Fruit fly (Drosophila melanogaster) whole organism, embryonic: ENCODE results near the gene Vps39.

Experiments used
- Atf6 ChIP-seq: fragments of 200-800 bp; sonication (Bioruptor generic); IDR thresholded peaks from 2 replicates; pipeline ENCODE4 v1.3.6; 2022; ENCODE audit warnings: missing biosample characterization, missing genetic modification characterization
- CG11723 ChIP-seq: fragments of 200-800 bp; sonication (Bioruptor generic); optimal IDR thresholded peaks from 2 replicates; lab custom pipeline; 2017; ENCODE audit warnings: missing biosample characterization, mild to moderate bottlenecking, missing genetic modification characterization
- CG12299 ChIP-seq: fragments of 200-800 bp; sonication (Bioruptor generic); optimal IDR thresholded peaks from 2 replicates; lab custom pipeline; 2018; ENCODE audit warnings: missing biosample characterization, mild to moderate bottlenecking, missing genetic modification characterization
- CG12744 ChIP-seq: fragments of 200-800 bp; sonication (Bioruptor generic); optimal IDR thresholded peaks from 2 replicates; lab custom pipeline; 2016; ENCODE audit warnings: missing biosample characterization, missing genetic modification characterization
- CG13424 ChIP-seq: fragments of 200-800 bp; sonication (Bioruptor generic); optimal IDR thresholded peaks from 2 replicates; lab custom pipeline; 2019; ENCODE audit warnings: missing biosample characterization, mild to moderate bottlenecking, missing genetic modification characterization, moderate library complexity
- CG15514 ChIP-seq: fragments of 200-800 bp; sonication (Bioruptor generic); optimal IDR thresholded peaks from 3 replicates; lab custom pipeline; 2017; ENCODE audit warnings: missing biosample characterization, missing genetic modification characterization, mild to moderate bottlenecking, moderate library complexity, missing genetic modification reagents
- CG1603 ChIP-seq: fragments of 200-800 bp; sonication (Bioruptor generic); optimal IDR thresholded peaks from 2 replicates; lab custom pipeline; 2019; ENCODE audit warnings: missing biosample characterization, mild to moderate bottlenecking, missing genetic modification characterization, moderate library complexity
- CG17385 ChIP-seq: fragments of 200-800 bp; sonication (Bioruptor generic); optimal IDR thresholded peaks from 3 replicates; lab custom pipeline; 2018; ENCODE audit warnings: missing biosample characterization, mild to moderate bottlenecking, missing genetic modification characterization
- CG17802 ChIP-seq: fragments of 200-800 bp; sonication (Bioruptor generic); optimal IDR thresholded peaks from 2 replicates; lab custom pipeline; 2018; ENCODE audit warnings: missing biosample characterization, mild to moderate bottlenecking, missing genetic modification characterization, moderate library complexity
- CG1792 ChIP-seq: fragments of 200-800 bp; sonication (Bioruptor generic); optimal IDR thresholded peaks from 2 replicates; lab custom pipeline; 2016; ENCODE audit warnings: missing biosample characterization, missing genetic modification characterization
- CG1832 ChIP-seq: fragments of 200-800 bp; sonication (Bioruptor generic); optimal IDR thresholded peaks from 2 replicates; lab custom pipeline; 2017; ENCODE audit warnings: missing biosample characterization, mild to moderate bottlenecking, missing genetic modification characterization, inconsistent platforms
- CG2129 ChIP-seq: fragments of 200-800 bp; sonication (Bioruptor generic); IDR thresholded peaks from 2 replicates; pipeline ENCODE4 v1.3.6; 2022; ENCODE audit warnings: missing biosample characterization, missing genetic modification characterization; ENCODE audit not compliant: partially characterized antibody
- CG2875 ChIP-seq: fragments of 200-800 bp; sonication (Bioruptor generic); optimal IDR thresholded peaks from 2 replicates; lab custom pipeline; 2017; ENCODE audit warnings: missing biosample characterization, mild to moderate bottlenecking, missing genetic modification characterization, missing genetic modification reagents
- CG30020 ChIP-seq: fragments of 200-800 bp; optimal IDR thresholded peaks from 2 replicates; lab custom pipeline; 2019; ENCODE audit warnings: missing biosample characterization, mild to moderate bottlenecking, missing genetic modification characterization, moderate library complexity
- CG30431 ChIP-seq: fragments of 200-800 bp; sonication (Bioruptor generic); optimal IDR thresholded peaks from 2 replicates; lab custom pipeline; 2017; ENCODE audit warnings: missing biosample characterization, missing genetic modification characterization
- CG31224 ChIP-seq: fragments of 200-800 bp; sonication (Bioruptor generic); IDR thresholded peaks from 2 replicates; pipeline ENCODE4 v1.3.6; 2022; ENCODE audit warnings: missing biosample characterization, missing genetic modification characterization
- CG31441 ChIP-seq: fragments of 200-800 bp; sonication (Bioruptor generic); IDR thresholded peaks from 2 replicates; pipeline ENCODE4 v1.3.6; 2022; ENCODE audit warnings: missing biosample characterization, missing genetic modification characterization
- CG33213 ChIP-seq: fragments of 200-800 bp; sonication (Bioruptor generic); optimal IDR thresholded peaks from 3 replicates; lab custom pipeline; 2016; ENCODE audit warnings: missing biosample characterization, missing genetic modification characterization
- CG4730 ChIP-seq: fragments of 200-800 bp; sonication (Bioruptor generic); IDR thresholded peaks from 2 replicates; pipeline ENCODE4 v1.3.6; 2022; ENCODE audit warnings: missing biosample characterization, missing genetic modification characterization
- CG6854 ChIP-seq: fragments of 200-800 bp; sonication (Bioruptor generic); optimal IDR thresholded peaks from 3 replicates; lab custom pipeline; 2017; ENCODE audit warnings: missing biosample characterization, mild to moderate bottlenecking, missing genetic modification characterization
- CG7839 ChIP-seq: fragments of 200-800 bp; sonication (Bioruptor generic); optimal IDR thresholded peaks from 3 replicates; lab custom pipeline; 2018; ENCODE audit warnings: missing biosample characterization, mild to moderate bottlenecking, missing genetic modification characterization, moderate library complexity
- Dbx ChIP-seq: fragments of 200-800 bp; sonication (Bioruptor generic); IDR thresholded peaks from 3 replicates; pipeline ENCODE4 v1.3.6; 2022; ENCODE audit warnings: missing biosample characterization, missing genetic modification characterization
- Dip3 ChIP-seq: fragments of 200-800 bp; sonication (Bioruptor generic); optimal IDR thresholded peaks from 3 replicates; lab custom pipeline; 2016; ENCODE audit warnings: missing biosample characterization, missing genetic modification characterization
- Drgx ChIP-seq: fragments of 200-800 bp; sonication (Bioruptor generic); IDR thresholded peaks from 2 replicates; pipeline ENCODE4 v1.3.6; 2022; ENCODE audit warnings: missing biosample characterization, missing genetic modification characterization
- Hand ChIP-seq: fragments of 200-800 bp; sonication (Bioruptor generic); optimal IDR thresholded peaks from 2 replicates; lab custom pipeline; 2017; ENCODE audit warnings: mild to moderate bottlenecking, missing biosample characterization, missing genetic modification reagents, missing genetic modification characterization
- Hey ChIP-seq: fragments of 200-800 bp; sonication (Bioruptor generic); optimal IDR thresholded peaks from 3 replicates; lab custom pipeline; 2018; ENCODE audit warnings: missing biosample characterization, mild to moderate bottlenecking, missing genetic modification characterization
- HmgD ChIP-seq: fragments of 200-800 bp; sonication (Bioruptor generic); optimal IDR thresholded peaks from 3 replicates; lab custom pipeline; 2016; ENCODE audit warnings: missing biosample characterization, missing genetic modification characterization
- Hmr ChIP-seq: fragments of 200-800 bp; sonication (Bioruptor generic); optimal IDR thresholded peaks from 3 replicates; lab custom pipeline; 2017; ENCODE audit warnings: mild to moderate bottlenecking, missing biosample characterization, missing genetic modification reagents, missing genetic modification characterization
- Lim3 ChIP-seq: fragments of 200-800 bp; sonication (Bioruptor generic); IDR thresholded peaks from 2 replicates; pipeline ENCODE4 v1.3.6; 2022; ENCODE audit warnings: missing biosample characterization, missing genetic modification characterization
- Mes4 ChIP-seq: fragments of 200-800 bp; sonication (Bioruptor generic); optimal IDR thresholded peaks from 2 replicates; lab custom pipeline; 2016; ENCODE audit warnings: missing biosample characterization, missing genetic modification characterization
- NFAT ChIP-seq: fragments of 200-800 bp; sonication (Bioruptor generic); IDR thresholded peaks from 2 replicates; pipeline ENCODE4 v1.3.6; 2022; ENCODE audit warnings: missing biosample characterization, missing genetic modification characterization
- Ravus ChIP-seq: fragments of 200-800 bp; sonication (Bioruptor generic); IDR thresholded peaks from 2 replicates; pipeline ENCODE4 v1.3.6; 2022; ENCODE audit warnings: missing biosample characterization, missing genetic modification characterization
- Usf ChIP-seq: fragments of 200-800 bp; sonication (Bioruptor generic); optimal IDR thresholded peaks from 2 replicates; lab custom pipeline; 2017; ENCODE audit warnings: missing genotype, missing biosample characterization, missing genetic modification characterization
- Xbp1 ChIP-seq: fragments of 200-800 bp; sonication (Bioruptor generic); optimal IDR thresholded peaks from 3 replicates; lab custom pipeline; 2016; ENCODE audit warnings: missing biosample characterization, mild to moderate bottlenecking, missing genetic modification characterization
- amos ChIP-seq: fragments of 200-800 bp; sonication (Bioruptor generic); IDR thresholded peaks from 2 replicates; pipeline ENCODE4 v1.3.6; 2022; ENCODE audit warnings: missing biosample characterization, missing genetic modification characterization; ENCODE audit not compliant: partially characterized antibody
- bab2 ChIP-seq: fragments of 200-800 bp; sonication (Bioruptor generic); optimal IDR thresholded peaks from 2 replicates; lab custom pipeline; 2016; ENCODE audit warnings: missing biosample characterization, missing genetic modification characterization
- bcd ChIP-seq: fragments of 200-800 bp; sonication (Bioruptor generic); optimal IDR thresholded peaks from 2 replicates; lab custom pipeline; 2017; ENCODE audit warnings: missing biosample characterization, mild to moderate bottlenecking, missing genetic modification characterization
- cg ChIP-seq: fragments of 200-800 bp; sonication (Bioruptor generic); optimal IDR thresholded peaks from 3 replicates; lab custom pipeline; 2019; ENCODE audit warnings: missing biosample characterization, mild to moderate bottlenecking, missing genetic modification characterization, moderate library complexity
- chinmo ChIP-seq: fragments of 200-800 bp; sonication (Bioruptor generic); IDR thresholded peaks from 4 replicates; pipeline ENCODE4 v1.3.6; 2022; ENCODE audit warnings: missing biosample characterization, missing genetic modification characterization; ENCODE audit not compliant: partially characterized antibody
- cwo ChIP-seq: fragments of 200-800 bp; sonication (Bioruptor generic); optimal IDR thresholded peaks from 3 replicates; lab custom pipeline; 2017; ENCODE audit warnings: missing biosample characterization, missing genetic modification characterization, mild to moderate bottlenecking, moderate library complexity, missing genetic modification reagents
- danr ChIP-seq: fragments of 200-800 bp; sonication (Bioruptor generic); IDR thresholded peaks from 2 replicates; pipeline ENCODE4 v1.3.6; 2022; ENCODE audit warnings: missing biosample characterization, missing genetic modification characterization
- dmrt99B ChIP-seq: fragments of 200-800 bp; sonication (Bioruptor generic); optimal IDR thresholded peaks from 2 replicates; lab custom pipeline; 2018; ENCODE audit warnings: missing biosample characterization, mild to moderate bottlenecking, missing genetic modification characterization, moderate library complexity
- emc ChIP-seq: fragments of 200-800 bp; sonication (Bioruptor generic); optimal IDR thresholded peaks from 2 replicates; lab custom pipeline; 2016; ENCODE audit warnings: missing biosample characterization, missing genetic modification characterization
- fd96Cb ChIP-seq: fragments of 200-800 bp; sonication (Bioruptor generic); optimal IDR thresholded peaks from 2 replicates; lab custom pipeline; 2018; ENCODE audit warnings: missing biosample characterization, mild to moderate bottlenecking, missing genetic modification characterization, moderate library complexity
- grau ChIP-seq: fragments of 200-800 bp; optimal IDR thresholded peaks from 3 replicates; lab custom pipeline; 2019; ENCODE audit warnings: missing biosample characterization, mild to moderate bottlenecking, missing genetic modification characterization, moderate library complexity
- knrl ChIP-seq: fragments of 200-800 bp; sonication (Bioruptor generic); IDR thresholded peaks from 3 replicates; pipeline ENCODE4 v1.3.6; 2022; ENCODE audit warnings: missing biosample characterization, missing genetic modification characterization; ENCODE audit not compliant: partially characterized antibody
- ro ChIP-seq: fragments of 200-800 bp; sonication (Bioruptor generic); IDR thresholded peaks from 2 replicates; pipeline ENCODE4 v1.3.6; 2022; ENCODE audit warnings: missing biosample characterization, missing genetic modification characterization
- run ChIP-seq: fragments of 200-800 bp; sonication (Bioruptor generic); optimal IDR thresholded peaks from 3 replicates; lab custom pipeline; 2018; ENCODE audit warnings: missing biosample characterization, mild to moderate bottlenecking, missing genetic modification characterization
- vnd ChIP-seq: fragments of 200-800 bp; sonication (Bioruptor generic); IDR thresholded peaks from 3 replicates; pipeline ENCODE4 v1.3.6; 2022; ENCODE audit warnings: missing biosample characterization, missing genetic modification characterization; ENCODE audit not compliant: partially characterized antibody
- z ChIP-seq: fragments of 200-800 bp; sonication (Bioruptor generic); IDR thresholded peaks from 3 replicates; pipeline ENCODE4 v1.3.6; 2022; ENCODE audit warnings: missing biosample characterization, missing genetic modification characterization

Vps39 gene

DNA sequence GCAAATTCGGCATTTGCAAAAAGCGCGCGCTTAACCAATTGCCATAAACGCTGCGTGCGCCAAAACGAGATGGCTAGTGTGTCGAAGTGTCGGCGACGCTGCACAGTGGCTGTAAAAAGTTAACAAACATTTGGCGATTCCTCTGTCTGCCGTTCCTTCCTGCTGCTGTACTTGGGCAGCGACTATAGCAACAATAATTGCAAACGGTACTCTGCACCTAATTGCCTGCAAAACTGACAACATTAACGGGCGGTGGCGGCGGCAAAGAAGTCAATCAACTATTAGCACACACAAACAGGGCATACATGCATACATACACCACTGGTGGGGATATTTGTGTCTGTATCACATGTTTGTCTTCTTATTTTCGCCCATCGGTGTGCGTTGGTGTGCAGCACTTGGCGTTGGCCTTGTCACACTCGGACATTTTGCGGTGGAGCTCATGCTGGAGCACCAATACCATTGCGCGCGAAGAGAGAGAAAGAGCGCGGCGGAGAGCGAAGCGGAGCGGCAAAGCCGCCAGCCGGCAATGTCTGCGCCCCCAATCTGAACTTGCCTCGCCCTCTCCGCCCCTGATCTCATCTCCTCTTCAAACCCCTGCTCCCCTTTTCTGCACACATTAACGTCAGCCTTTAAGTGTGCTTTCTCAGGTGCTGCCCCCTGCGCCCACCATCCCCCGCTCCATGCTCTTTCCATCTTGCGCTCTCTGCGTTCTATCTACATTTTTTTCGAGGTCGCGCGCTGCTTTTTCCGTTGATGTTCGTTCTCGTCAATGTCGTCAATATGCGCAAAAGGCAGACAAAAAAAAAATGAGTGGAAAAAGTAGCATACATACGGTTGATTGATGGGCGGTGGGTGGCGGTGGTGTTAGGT lies 29.8 kb downstream of the Vps39 start (continued):
- TF ChIP-seq Dip3 = no peak
- no peak for TF ChIP-seq CG11723
- TF ChIP-seq cwo = peak; percentile 9
- peak; percentile 91 for TF ChIP-seq CG31224 (GFP tag; lab: Robert Waterston, UW)
- TF ChIP-seq CG30431 (GFP tag; lab: Kevin White, UChicago) = no peak
- TF ChIP-seq amos (GFP tag; lab: Robert Waterston, UW) = no peak
- peak; percentile 4 for TF ChIP-seq bcd
- peak; percentile 15 for TF ChIP-seq CG1603 (tag; lab: Kevin White, UChicago)
- no peak for TF ChIP-seq Usf (GFP tag; lab: Kevin White, UChicago)
- no peak for TF ChIP-seq run
- TF ChIP-seq NFAT (GFP tag; lab: Robert Waterston, UW) = peak; percentile 54; the same call in 1 of the 2 replicates
- TF ChIP-seq emc (GFP tag; lab: Kevin White, UChicago) = no peak
- TF ChIP-seq Xbp1 = no peak
- TF ChIP-seq vnd (GFP tag; lab: Robert Waterston, UW) = no peak
- peak; percentile 63 for TF ChIP-seq CG1832 (GFP tag; lab: Kevin White, UChicago)
- TF ChIP-seq Mes4 (GFP tag; lab: Kevin White, UChicago) = no peak
- TF ChIP-seq Hey = no peak
- TF ChIP-seq Ravus (GFP tag; lab: Robert Waterston, UW) = no peak
- no peak for TF ChIP-seq CG2875 (GFP tag; lab: Kevin White, UChicago)
- no peak for TF ChIP-seq Atf6
- peak; percentile 25; the same call in 1 of the 3 replicates for TF ChIP-seq Dbx
- TF ChIP-seq grau (tag; lab: Kevin White, UChicago) = peak; percentile 16
- no peak for TF ChIP-seq CG15514 (GFP tag; lab: Kevin White, UChicago)
- TF ChIP-seq chinmo = peak; percentile 87
- TF ChIP-seq CG13424 (tag; lab: Kevin White, UChicago) = no peak
- no peak for TF ChIP-seq danr (GFP tag; lab: Robert Waterston, UW)
- peak; percentile 26 for TF ChIP-seq HmgD (GFP tag; lab: Kevin White, UChicago)
- TF ChIP-seq Lim3 (GFP tag; lab: Robert Waterston, UW) = no peak
- no peak for TF ChIP-seq fd96Cb (tag; lab: Kevin White, UChicago)
- TF ChIP-seq Drgx (GFP tag; lab: Robert Waterston, UW) = no peak; the same call in 1 of the 2 replicates
- TF ChIP-seq bab2 = no peak
- peak; percentile 42 for TF ChIP-seq Hmr
- peak; percentile 51; the same call in 1 of the 3 replicates for TF ChIP-seq z (GFP tag; lab: Robert Waterston, UW)
- TF ChIP-seq CG2129 (GFP tag; lab: Robert Waterston, UW) = no peak
- no peak for TF ChIP-seq CG4730 (GFP tag; lab: Robert Waterston, UW)
- peak; percentile 14 for TF ChIP-seq dmrt99B (tag; lab: Kevin White, UChicago)

DNA sequence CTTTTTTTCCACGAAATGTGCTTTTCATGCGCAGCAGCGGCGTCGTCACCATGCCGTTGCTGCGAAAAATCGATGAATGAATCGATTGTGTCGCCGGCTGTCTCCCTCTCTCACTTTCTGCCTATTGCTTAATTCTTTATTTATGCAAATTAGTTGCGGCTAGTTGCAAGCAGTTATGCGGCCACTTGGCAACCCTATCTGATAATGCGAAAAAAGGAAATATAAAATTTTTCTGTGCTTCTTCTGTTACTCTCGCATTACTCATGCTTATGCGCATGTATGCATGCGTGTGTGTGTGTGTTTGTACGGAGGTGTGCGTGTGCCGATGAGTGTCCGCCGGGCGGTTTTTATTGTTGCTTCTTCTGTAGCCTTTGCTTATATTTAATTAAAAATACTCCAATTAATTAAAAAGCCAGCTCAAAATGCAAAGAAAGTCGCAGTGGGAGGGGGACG lies 30.5 kb downstream of the Vps39 start:
- no peak for TF ChIP-seq CG17802 (tag; lab: Kevin White, UChicago)
- TF ChIP-seq Hand (GFP tag; lab: Kevin White, UChicago) = no peak
- TF ChIP-seq CG7839 (tag; lab: Kevin White, UChicago) = peak; percentile 2
- TF ChIP-seq cg = no peak
- TF ChIP-seq CG6854 (GFP tag; lab: Kevin White, UChicago) = peak; percentile 27
- TF ChIP-seq CG12299 = no peak
- no peak for TF ChIP-seq CG30020 (tag; lab: Kevin White, UChicago)
- peak; percentile 30; the same call in 1 of the 3 replicates for TF ChIP-seq knrl (GFP tag; lab: Robert Waterston, UW)
- no peak for TF ChIP-seq CG1792 (GFP tag; lab: Kevin White, UChicago)
- TF ChIP-seq CG33213 (GFP tag; lab: Kevin White, UChicago) = peak; percentile 10
- no peak for TF ChIP-seq ro
- TF ChIP-seq CG31441 (GFP tag; lab: Robert Waterston, UW) = no peak
- TF ChIP-seq CG12744 (GFP tag; lab: Kevin White, UChicago) = no peak
- TF ChIP-seq CG17385 (GFP tag; lab: Kevin White, UChicago) = peak; percentile 24
